Fruit fly (Drosophila melanogaster): ENCODE measurements around the gene CG32576.

Gene CG32576

dm6 chrX:16288492-16288964, at the start of gene CG32576, which contains the start of gene caz:
Gene CG32576, minus strand, starts transcription at chrX:16288533.
Gene caz, plus strand, starts transcription at chrX:16288810.
- TF ChIP-seq Dll (optimal IDR thresholded peaks at IDR 0.05), result no peak
- TF ChIP-seq psq (optimal IDR thresholded peaks at IDR 0.05), result no peak
- TF ChIP-seq usp (GFP tag; optimal IDR thresholded peaks at IDR 0.05), result no peak
- no peak for TF ChIP-seq EcR (GFP tag; optimal IDR thresholded peaks at IDR 0.05)
- no peak for TF ChIP-seq CG8478 (optimal IDR thresholded peaks at IDR 0.05)
- TF ChIP-seq pan (optimal IDR thresholded peaks at IDR 0.05), result no peak

- TF ChIP-seq pan (optimal IDR thresholded peaks at IDR 0.05) (no peak), Dll (optimal IDR thresholded peaks at IDR 0.05) (no peak), psq (optimal IDR thresholded peaks at IDR 0.05) (no peak), CG8478 (optimal IDR thresholded peaks at IDR 0.05) (no peak), EcR (GFP tag; optimal IDR thresholded peaks at IDR 0.05) (no peak), usp (GFP tag; optimal IDR thresholded peaks at IDR 0.05) (no peak)
These were observed 46.8 kb upstream of the CG32576 start for dm6 chrX:16335107-16335642.

dm6 chrX:16334251-16334860, 46.0 kb upstream of the CG32576 start:
- TF ChIP-seq Dll (optimal IDR thresholded peaks at IDR 0.05), result no peak
- TF ChIP-seq psq (optimal IDR thresholded peaks at IDR 0.05), result no peak
- no peak for TF ChIP-seq EcR (GFP tag; optimal IDR thresholded peaks at IDR 0.05)

- TF ChIP-seq psq (optimal IDR thresholded peaks at IDR 0.05), result no peak
- no peak for TF ChIP-seq usp (GFP tag; optimal IDR thresholded peaks at IDR 0.05)
- TF ChIP-seq EcR (GFP tag; optimal IDR thresholded peaks at IDR 0.05), result no peak
- TF ChIP-seq pan (optimal IDR thresholded peaks at IDR 0.05), result no peak
These were observed 45.3 kb upstream of the CG32576 start, which contains the start of the genes CG9921 and Dsp1 for dm6 chrX:16333434-16334141. Gene CG9921, minus strand, starts transcription at chrX:16333600. Gene Dsp1, plus strand, starts transcription at chrX:16333612.

- TF ChIP-seq CG8478 (optimal IDR thresholded peaks at IDR 0.05) (no peak), pan (optimal IDR thresholded peaks at IDR 0.05) (no peak), psq (optimal IDR thresholded peaks at IDR 0.05) (no peak), Dll (optimal IDR thresholded peaks at IDR 0.05) (no peak), usp (GFP tag; optimal IDR thresholded peaks at IDR 0.05) (no peak), EcR (GFP tag; optimal IDR thresholded peaks at IDR 0.05) (no peak)
These were observed 44.4 kb upstream of the CG32576 start for dm6 chrX:16332615-16333288.

dm6 chrX:16331562-16332233, 43.4 kb upstream of the CG32576 start:
- TF ChIP-seq Dll (optimal IDR thresholded peaks at IDR 0.05) (no peak), psq (optimal IDR thresholded peaks at IDR 0.05) (no peak), EcR (GFP tag; optimal IDR thresholded peaks at IDR 0.05) (no peak), CG8478 (optimal IDR thresholded peaks at IDR 0.05) (no peak), pan (optimal IDR thresholded peaks at IDR 0.05) (no peak), usp (GFP tag; optimal IDR thresholded peaks at IDR 0.05) (no peak)

dm6 chrX:16330659-16331058, 42.3 kb upstream of the CG32576 start, which contains the start of gene CG9919:
Gene CG9919, minus strand, starts transcription at chrX:16330759.
- TF ChIP-seq usp (GFP tag; optimal IDR thresholded peaks at IDR 0.05), result no peak
- TF ChIP-seq Dll (optimal IDR thresholded peaks at IDR 0.05), result no peak
- TF ChIP-seq psq (optimal IDR thresholded peaks at IDR 0.05), result no peak
- TF ChIP-seq EcR (GFP tag; optimal IDR thresholded peaks at IDR 0.05), result no peak
- TF ChIP-seq pan (optimal IDR thresholded peaks at IDR 0.05), result no peak
- TF ChIP-seq CG8478 (optimal IDR thresholded peaks at IDR 0.05), result no peak

dm6 chrX:16325472-16325871, 37.1 kb upstream of the CG32576 start, which contains the start of gene CalpC:
Gene CalpC, plus strand, starts transcription at chrX:16325763.
- TF ChIP-seq EcR (GFP tag; optimal IDR thresholded peaks at IDR 0.05), result no peak
- TF ChIP-seq CG8478 (optimal IDR thresholded peaks at IDR 0.05), result no peak
- no peak for TF ChIP-seq usp (GFP tag; optimal IDR thresholded peaks at IDR 0.05)
- no peak for TF ChIP-seq pan (optimal IDR thresholded peaks at IDR 0.05)

- TF ChIP-seq usp (GFP tag; optimal IDR thresholded peaks at IDR 0.05) (no peak), Dll (optimal IDR thresholded peaks at IDR 0.05) (no peak), psq (optimal IDR thresholded peaks at IDR 0.05) (no peak), EcR (GFP tag; optimal IDR thresholded peaks at IDR 0.05) (no peak), pan (optimal IDR thresholded peaks at IDR 0.05) (no peak), CG8478 (optimal IDR thresholded peaks at IDR 0.05) (no peak)
These were observed 35.2 kb upstream of the CG32576 start for dm6 chrX:16323536-16323935.

dm6 chrX:16323063-16323462, 34.7 kb upstream of the CG32576 start, which contains the start of the genes CG9917 and CG32579:
Gene CG9917, minus strand, starts transcription at chrX:16323231.
Gene CG32579, plus strand, starts transcription at chrX:16323286.
- TF ChIP-seq usp (GFP tag; optimal IDR thresholded peaks at IDR 0.05), result no peak
- no peak for TF ChIP-seq pan (optimal IDR thresholded peaks at IDR 0.05)
- no peak for TF ChIP-seq CG8478 (optimal IDR thresholded peaks at IDR 0.05)

- no peak for TF ChIP-seq Dll (optimal IDR thresholded peaks at IDR 0.05)
- TF ChIP-seq EcR (GFP tag; optimal IDR thresholded peaks at IDR 0.05), result no peak
- TF ChIP-seq CG8478 (optimal IDR thresholded peaks at IDR 0.05), result no peak
- no peak for TF ChIP-seq usp (GFP tag; optimal IDR thresholded peaks at IDR 0.05)
- no peak for TF ChIP-seq psq (optimal IDR thresholded peaks at IDR 0.05)
- no peak for TF ChIP-seq pan (optimal IDR thresholded peaks at IDR 0.05)
These were observed 32.7 kb upstream of the CG32576 start for dm6 chrX:16321037-16321436.
